Fruit fly (Drosophila melanogaster): ENCODE results near the gene CG5194.

The CG5194 gene

dm6 chr3L:8996173-8996767 lies 13.4 kb downstream of the CG5194 start (continued):
- TF ChIP-seq disco-r (GFP tag; optimal IDR thresholded peaks at IDR 0.05) (no peak), CG18619 (GFP tag; optimal IDR thresholded peaks at IDR 0.05) (peak; percentile 23), ato (GFP tag; IDR thresholded peaks at IDR 0.05; ENCODE audit: partially characterized antibody) (no peak), Hey (tag; optimal IDR thresholded peaks at IDR 0.05) (no peak), CG9727 (GFP tag; optimal IDR thresholded peaks at IDR 0.05) (peak; percentile 59), Nf-YB (GFP tag; optimal IDR thresholded peaks at IDR 0.05) (no peak), HLH3B (GFP tag; IDR thresholded peaks at IDR 0.05) (peak; percentile 72), NfI (GFP tag; optimal IDR thresholded peaks at IDR 0.05) (no peak), Rx (GFP tag; IDR thresholded peaks at IDR 0.05) (peak; percentile 64), Doc2 (GFP tag; IDR thresholded peaks at IDR 0.05) (peak; percentile 45; the same call in 1 of the 2 replicates), Neu2 (GFP tag; optimal IDR thresholded peaks at IDR 0.05; ENCODE audit: borderline replicate concordance) (no peak)

- TF ChIP-seq CG9932 (GFP tag; IDR thresholded peaks at IDR 0.05) (no peak), zfh2 (GFP tag; optimal IDR thresholded peaks at IDR 0.05) (no peak), oc (tag; optimal IDR thresholded peaks at IDR 0.05) (no peak), CG15269 (tag; optimal IDR thresholded peaks at IDR 0.05) (no peak), pb (GFP tag; optimal IDR thresholded peaks at IDR 0.05) (no peak), Awh (GFP tag; IDR thresholded peaks at IDR 0.05) (no peak), lbe (GFP tag; optimal IDR thresholded peaks at IDR 0.05) (no peak), CG10565 (GFP tag; optimal IDR thresholded peaks at IDR 0.05) (no peak), sim (GFP tag; IDR thresholded peaks at IDR 0.05) (no peak), bcd (GFP tag; optimal IDR thresholded peaks at IDR 0.05) (no peak), tup (GFP tag; optimal IDR thresholded peaks at IDR 0.05) (no peak), luna (GFP tag; optimal IDR thresholded peaks at IDR 0.05) (no peak), HLH54F (GFP tag; optimal IDR thresholded peaks at IDR 0.05) (no peak), onecut (GFP tag; IDR thresholded peaks at IDR 0.05) (no peak), CG8281 (tag; optimal IDR thresholded peaks at IDR 0.05) (no peak), Xrp1 (GFP tag; IDR thresholded peaks at IDR 0.05) (no peak), ken (GFP tag; IDR thresholded peaks at IDR 0.05) (no peak), Bteb2 (GFP tag; optimal IDR thresholded peaks at IDR 0.05) (no peak), CG6854 (GFP tag; optimal IDR thresholded peaks at IDR 0.05) (no peak)
Measured at dm6 chr3L:8990128-8990527, 19.5 kb downstream of the CG5194 start, which contains the start of gene CG5280. Gene CG5280, minus strand, starts transcription at chr3L:8990228.

- TF ChIP-seq HLH4C (GFP tag; IDR thresholded peaks at IDR 0.05; ENCODE audit: partially characterized antibody): peak; percentile 31; the same call in 1 of the 3 replicates
- TF ChIP-seq unc-4 (GFP tag; IDR thresholded peaks at IDR 0.05; ENCODE audit: partially characterized antibody): peak; percentile 21; the same call in 1 of the 2 replicates
- peak; percentile 78 for TF ChIP-seq YL-1 (GFP tag; optimal IDR thresholded peaks at IDR 0.05)
- peak; percentile 86 for TF ChIP-seq MBD-R2 (GFP tag; IDR thresholded peaks at IDR 0.05)
- TF ChIP-seq CG3847 (GFP tag; IDR thresholded peaks at IDR 0.05): peak; percentile 80
- no peak for TF ChIP-seq dysf (GFP tag; IDR thresholded peaks at IDR 0.05)
- TF ChIP-seq Fer2 (tag; optimal IDR thresholded peaks at IDR 0.05): no peak
- peak in 1 of 2 experiments; percentile 20 for TF ChIP-seq tll (GFP tag; optimal IDR thresholded peaks at IDR 0.05)
- peak; percentile 22 for TF ChIP-seq D19A (tag; optimal IDR thresholded peaks at IDR 0.05)
- peak; percentile 34 for TF ChIP-seq CoRest (tag; optimal IDR thresholded peaks at IDR 0.05)
- TF ChIP-seq CG7963 (GFP tag; IDR thresholded peaks at IDR 0.05; ENCODE audit: partially characterized antibody): no peak
- TF ChIP-seq knrl (GFP tag; IDR thresholded peaks at IDR 0.05; ENCODE audit: partially characterized antibody): peak; percentile 23; the same call in 1 of the 3 replicates
- peak; percentile 29; the same call in 1 of the 2 replicates for TF ChIP-seq vvl (GFP tag; IDR thresholded peaks at IDR 0.05)
- no peak for TF ChIP-seq gro (GFP tag; optimal IDR thresholded peaks at IDR 0.05)
- TF ChIP-seq CG17361 (GFP tag; IDR thresholded peaks at IDR 0.05): no peak
- TF ChIP-seq E2f1 (GFP tag; IDR thresholded peaks at IDR 0.05): no peak
- peak; percentile 38; the same call in 1 of the 2 replicates for TF ChIP-seq Scr (GFP tag; IDR thresholded peaks at IDR 0.05; ENCODE audit: partially characterized antibody)
- TF ChIP-seq ato (GFP tag; IDR thresholded peaks at IDR 0.05; ENCODE audit: partially characterized antibody): peak; percentile 13
- peak; percentile 64 for TF ChIP-seq ftz-f1 (GFP tag; optimal IDR thresholded peaks at IDR 0.05)
Measured at dm6 chr3L:8986582-8986981, 23.1 kb downstream of the CG5194 start, which contains the start of gene CG5068. Gene CG5068, plus strand, starts transcription at chr3L:8986710.

Measured in whole organism, embryonic.